Worm (Caenorhabditis elegans): ENCODE results near the gene wdr-54.
A peak's percentile ranks its signal among the peaks of the same experiment; 100 is the strongest.

Gene wdr-54

DNA sequence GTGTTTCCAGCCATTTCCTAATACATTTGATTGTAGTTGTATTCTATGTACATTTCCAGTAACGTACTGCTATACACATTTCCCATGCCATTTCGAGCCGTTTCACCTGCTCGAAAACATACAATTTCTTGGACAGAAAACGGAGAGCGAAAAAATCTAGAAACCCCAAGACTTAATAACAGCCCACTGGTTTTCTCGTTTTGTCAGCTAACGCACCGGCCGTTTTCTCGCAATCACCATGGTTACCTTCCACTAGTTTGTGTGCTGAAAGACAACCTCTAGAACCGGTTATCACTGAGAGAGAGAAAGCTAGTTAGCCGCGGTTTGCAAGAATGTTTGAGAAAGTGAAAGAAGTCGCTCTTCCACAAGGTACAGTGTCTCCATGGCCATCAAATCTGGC, 1.5 kb downstream of the wdr-54 start:
- TF ChIP-seq ztf-11 (tag; optimal IDR thresholded peaks at IDR 0.05) = no peak

DNA sequence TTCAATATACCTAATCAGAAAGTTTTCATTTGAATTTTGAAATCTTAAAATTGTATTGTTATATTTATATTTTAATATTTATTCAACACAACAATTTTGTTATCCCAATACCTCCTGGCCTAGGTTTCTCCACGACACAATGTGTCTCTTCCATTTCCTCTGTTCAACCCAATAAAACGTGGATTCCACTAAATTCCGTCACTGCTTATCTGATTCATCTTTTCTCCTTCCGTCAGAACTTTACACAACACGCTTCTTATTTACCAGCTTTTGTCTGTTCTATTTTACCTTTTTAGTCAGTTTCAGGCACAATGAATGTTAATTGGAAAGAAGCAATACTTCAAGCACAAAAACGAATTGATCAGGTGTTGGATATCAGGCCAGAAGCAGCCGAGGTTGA, 5.8 kb downstream of the wdr-54 start, which contains the start of gene F39H12.1:
Gene F39H12.1, plus strand, starts transcription at position 301 of the 400 bp plus-strand sequence.
- TF ChIP-seq lsy-2 (tag; optimal IDR thresholded peaks at IDR 0.05) = no peak

DNA sequence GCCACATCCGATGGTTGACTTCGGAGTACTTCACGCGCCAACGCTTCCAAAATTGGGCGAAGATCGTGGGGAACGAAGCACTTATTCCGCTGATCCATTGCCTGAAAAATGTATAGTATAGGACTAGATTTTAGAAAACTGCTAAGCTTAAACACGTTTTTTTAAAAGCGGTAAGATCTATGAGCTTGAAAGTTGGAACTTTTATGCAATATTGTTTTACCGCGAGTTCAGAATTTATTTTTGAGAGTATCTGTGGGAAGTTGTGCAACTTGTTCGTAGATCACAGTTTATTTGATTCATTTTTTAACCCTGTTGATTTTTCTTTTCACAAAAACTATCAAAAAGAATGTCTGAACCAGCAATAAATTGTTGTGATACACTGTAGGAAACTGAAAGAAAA, 12.7 kb downstream of the wdr-54 start, which contains the start of gene F39H12.3:
Gene F39H12.3, minus strand, starts transcription at position 101 of the 400 bp plus-strand sequence.
- TF ChIP-seq ceh-39 (tag; optimal IDR thresholded peaks at IDR 0.05) (no peak), snpc-4 (tag; optimal IDR thresholded peaks at IDR 0.05) (no peak), mep-1 (tag; optimal IDR thresholded peaks at IDR 0.05) (no peak), pha-4 (tag; optimal IDR thresholded peaks at IDR 0.05) (no peak), cnd-1 (tag; optimal IDR thresholded peaks at IDR 0.05) (no peak), lsy-2 (tag; optimal IDR thresholded peaks at IDR 0.05) (no peak), unc-120 (tag; optimal IDR thresholded peaks at IDR 0.05; ENCODE audit: poor library complexity, severe bottlenecking) (no peak), ces-1 (GFP tag; optimal IDR thresholded peaks at IDR 0.05) (no peak), nhr-2 (tag; optimal IDR thresholded peaks at IDR 0.05) (no peak), tbx-8 (GFP tag; optimal IDR thresholded peaks at IDR 0.05) (no peak), elt-1 (tag; optimal IDR thresholded peaks at IDR 0.05; ENCODE audit: borderline replicate concordance, insufficient read depth) (no peak), lin-13 (tag; optimal IDR thresholded peaks at IDR 0.05) (no peak), unc-39 (tag; optimal IDR thresholded peaks at IDR 0.05) (no peak), M03D4.4 (tag; optimal IDR thresholded peaks at IDR 0.05) (no peak)

DNA sequence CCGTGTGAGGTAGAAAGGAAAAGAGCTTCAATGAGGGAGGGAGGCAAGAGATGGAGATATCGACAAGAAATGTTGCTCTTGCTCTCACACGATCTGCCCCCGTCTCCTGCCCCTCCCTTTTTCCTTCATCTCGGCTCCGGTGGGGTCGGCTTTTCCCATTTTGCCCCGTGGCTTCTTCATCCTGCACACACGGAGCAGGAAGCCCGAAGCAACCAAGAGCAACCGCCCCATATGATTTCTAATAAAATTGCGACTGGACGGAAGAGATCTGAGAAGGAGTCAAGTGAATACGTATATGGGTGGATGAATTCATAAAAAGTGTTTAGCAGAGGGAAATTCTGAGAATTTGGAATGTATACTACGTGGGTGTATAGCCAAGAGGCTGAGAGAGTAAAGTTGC, 15.9 kb downstream of the wdr-54 start:
- no peak for TF ChIP-seq elt-3 (tag; optimal IDR thresholded peaks at IDR 0.05)
- TF ChIP-seq ces-1 (GFP tag; optimal IDR thresholded peaks at IDR 0.05) = peak; percentile 18
- no peak for TF ChIP-seq drap-1 (GFP tag; optimal IDR thresholded peaks at IDR 0.05)
- TF ChIP-seq unc-120 (tag; optimal IDR thresholded peaks at IDR 0.05; ENCODE audit: poor library complexity, severe bottlenecking) = peak; percentile 51
- no peak for TF ChIP-seq ceh-43 (GFP tag; optimal IDR thresholded peaks at IDR 0.05)
- no peak for TF ChIP-seq nhr-12 (tag; optimal IDR thresholded peaks at IDR 0.05)
- no peak for TF ChIP-seq ztf-11 (tag; optimal IDR thresholded peaks at IDR 0.05)
- TF ChIP-seq unc-39 (tag; optimal IDR thresholded peaks at IDR 0.05) = no peak

DNA sequence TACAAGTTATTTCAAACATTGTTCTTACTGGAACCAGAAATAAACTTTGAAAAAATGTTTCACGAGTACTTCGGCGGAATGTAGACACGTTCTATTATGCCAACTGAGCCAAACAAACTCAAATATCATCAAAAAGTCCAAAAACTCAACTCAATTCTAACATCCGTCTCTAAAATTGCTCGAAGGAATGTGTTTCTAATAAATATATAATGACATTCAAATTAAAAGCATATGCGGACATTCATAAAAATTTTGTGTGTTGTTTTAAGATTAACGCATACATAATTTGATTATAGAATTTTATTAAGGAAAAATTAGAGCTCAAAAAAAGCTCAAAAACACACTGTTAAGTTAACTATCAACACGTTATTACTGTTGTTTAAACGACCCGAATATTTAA, 16.7 kb downstream of the wdr-54 start:
- no peak for TF ChIP-seq lsy-2 (tag; optimal IDR thresholded peaks at IDR 0.05)
- TF ChIP-seq pha-4 (tag; optimal IDR thresholded peaks at IDR 0.05) = no peak
- TF ChIP-seq hlh-1 (tag; optimal IDR thresholded peaks at IDR 0.05) = no peak
- TF ChIP-seq lin-32 (GFP tag; optimal IDR thresholded peaks at IDR 0.05) = no peak
- no peak for TF ChIP-seq unc-39 (tag; optimal IDR thresholded peaks at IDR 0.05)
- no peak for TF ChIP-seq sem-2 (GFP tag; optimal IDR thresholded peaks at IDR 0.05)
- TF ChIP-seq ces-1 (GFP tag; optimal IDR thresholded peaks at IDR 0.05) = no peak
- TF ChIP-seq tbx-8 (GFP tag; optimal IDR thresholded peaks at IDR 0.05) = no peak

DNA sequence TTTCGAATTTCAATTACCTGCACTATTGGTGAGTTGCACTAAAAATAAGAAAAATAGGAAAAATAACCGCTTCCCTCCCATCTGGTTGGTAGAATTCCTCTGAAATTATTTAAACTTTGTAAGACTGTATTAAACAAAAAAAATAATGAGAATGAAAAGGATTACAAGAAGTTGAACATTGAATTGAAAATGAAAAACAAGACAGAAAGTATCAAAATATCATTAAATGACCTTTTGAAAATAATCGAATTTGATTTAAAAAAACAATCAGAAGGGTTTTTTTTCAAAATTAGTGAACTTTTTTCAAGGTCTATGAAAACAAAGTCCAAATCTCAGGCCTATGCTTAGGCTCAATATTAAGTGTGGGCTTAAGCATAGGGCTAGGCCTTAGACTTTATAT, 22.7 kb downstream of the wdr-54 start, which contains the start of gene igcm-1:
Gene igcm-1, minus strand, starts transcription at position 101 of the 400 bp plus-strand sequence.
- no peak for TF ChIP-seq ceh-83 (GFP tag; optimal IDR thresholded peaks at IDR 0.05)
- no peak for TF ChIP-seq mep-1 (tag; optimal IDR thresholded peaks at IDR 0.05)
- no peak for TF ChIP-seq ceh-39 (tag; optimal IDR thresholded peaks at IDR 0.05)
- TF ChIP-seq mls-2 (tag; optimal IDR thresholded peaks at IDR 0.05) = no peak

DNA sequence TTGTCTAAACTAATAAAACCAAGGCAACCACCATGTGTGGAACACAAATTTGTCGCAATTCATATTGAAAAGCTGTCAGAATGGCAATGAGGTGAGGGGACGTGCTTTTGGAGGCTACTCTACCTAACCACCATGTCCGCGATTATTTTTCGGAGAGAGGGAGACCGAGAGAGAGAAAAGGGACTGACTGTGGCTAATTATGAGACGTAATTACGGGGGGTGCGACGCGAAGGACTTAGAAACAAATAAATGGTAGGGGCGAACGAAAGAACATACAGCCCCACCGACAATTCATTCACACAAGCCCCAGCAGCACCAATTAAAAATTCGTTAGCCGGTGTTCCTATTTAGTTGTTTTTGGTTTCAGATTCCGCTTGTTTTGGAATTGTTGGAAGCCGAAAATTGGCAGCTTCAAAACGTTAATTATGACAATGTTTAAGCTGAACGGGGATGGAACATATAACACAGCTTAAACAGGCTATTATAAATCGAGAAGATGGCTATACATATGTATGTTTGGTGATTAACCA, 24.1 kb downstream of the wdr-54 start:
- TF ChIP-seq nhr-76 (tag; optimal IDR thresholded peaks at IDR 0.05) (no peak), unc-62 (GFP tag; optimal IDR thresholded peaks at IDR 0.05) (no peak), M03D4.4 (tag; optimal IDR thresholded peaks at IDR 0.05) (no peak), ceh-43 (GFP tag; optimal IDR thresholded peaks at IDR 0.05) (peak; percentile 92), cnd-1 (tag; optimal IDR thresholded peaks at IDR 0.05) (peak; percentile 36), ztf-11 (tag; optimal IDR thresholded peaks at IDR 0.05) (peak; percentile 46), ham-2 (GFP tag; optimal IDR thresholded peaks at IDR 0.05) (peak; percentile 75), mls-2 (tag; optimal IDR thresholded peaks at IDR 0.05) (peak; percentile 87), sptf-1 (tag; optimal IDR thresholded peaks at IDR 0.05) (peak; percentile 86)

Measured in whole organism, mixed stage, embryonic.